Worm (Caenorhabditis elegans) whole organism, early embryonic: ENCODE measurements around the gene arrd-5.

Experiments used
- B0310.2 ChIP-seq: sonication (generic microtip); optimal IDR thresholded peaks from 2 replicates; lab custom pipeline; 2016; ENCODE audit warnings: mild to moderate bottlenecking, missing genetic modification characterization, missing compliant biosample characterization
- F13C5.2 ChIP-seq: sonication (generic microtip); optimal IDR thresholded peaks from 2 replicates; lab custom pipeline; 2017; ENCODE audit warnings: mild to moderate bottlenecking, missing genetic modification characterization, inconsistent platforms, missing compliant biosample characterization
- aly-1 ChIP-seq: sonication (generic microtip); optimal IDR thresholded peaks from 2 replicates; lab custom pipeline; 2016; ENCODE audit warnings: missing genetic modification characterization, missing compliant biosample characterization
- ama-1 ChIP-seq: fragments of 150-350 bp; optimal IDR thresholded peaks from 2 replicates; lab custom pipeline; 2014
- ceh-13 ChIP-seq: fragments of 200-800 bp; sonication (Bioruptor generic); optimal IDR thresholded peaks from 2 replicates; lab custom pipeline; 2018; ENCODE audit warnings: mild to moderate bottlenecking, missing genetic modification characterization, missing compliant biosample characterization
- ceh-36 ChIP-seq: sonication (generic microtip); optimal IDR thresholded peaks from 2 replicates; lab custom pipeline; 2016; ENCODE audit warnings: missing genetic modification characterization, inconsistent platforms, missing compliant biosample characterization
- ets-7 ChIP-seq: sonication (generic microtip); optimal IDR thresholded peaks from 2 replicates; lab custom pipeline; 2016; ENCODE audit warnings: missing genotype, missing genetic modification characterization, missing compliant biosample characterization
- flt-1 ChIP-seq: fragments of 200-800 bp; sonication (Bioruptor generic); IDR thresholded peaks from 2 replicates; pipeline ENCODE4 v1.3.6; 2022; ENCODE audit warnings: missing genetic modification characterization, missing compliant biosample characterization
- hmbx-1 ChIP-seq: sonication (generic microtip); optimal IDR thresholded peaks from 2 replicates; lab custom pipeline; 2016; ENCODE audit warnings: mild to moderate bottlenecking, missing genetic modification characterization, missing compliant biosample characterization
- hmg-4 ChIP-seq: fragments of 200-800 bp; sonication (Bioruptor generic); optimal IDR thresholded peaks from 2 replicates; lab custom pipeline; 2018; ENCODE audit warnings: mild to moderate bottlenecking, missing genetic modification characterization, missing compliant biosample characterization
- hnd-1 ChIP-seq: sonication (generic microtip); optimal IDR thresholded peaks from 2 replicates; lab custom pipeline; 2016; ENCODE audit warnings: missing genetic modification characterization, missing compliant biosample characterization
- pes-1 ChIP-seq: fragments of 200-800 bp; sonication (Bioruptor generic); IDR thresholded peaks from 2 replicates; pipeline ENCODE4 v1.3.6; 2022; ENCODE audit warnings: missing genetic modification reagents, missing genetic modification characterization, missing compliant biosample characterization
- scrt-1 ChIP-seq: fragments of 200-800 bp; sonication (Bioruptor generic); IDR thresholded peaks from 2 replicates; pipeline ENCODE4 v1.3.6; 2022; ENCODE audit warnings: missing genetic modification characterization, missing compliant biosample characterization
- sea-1 ChIP-seq: fragments of 200-800 bp; sonication (Bioruptor generic); conservative IDR thresholded peaks from 2 replicates; pipeline ENCODE4 v1.3.6; 2022; ENCODE audit warnings: missing genetic modification characterization, missing compliant biosample characterization
- tbx-11 ChIP-seq: fragments of 200-800 bp; sonication (Bioruptor generic); IDR thresholded peaks from 2 replicates; pipeline ENCODE4 v1.3.6; 2022; ENCODE audit warnings: missing genetic modification characterization, missing compliant biosample characterization
- tbx-37 ChIP-seq: fragments of 200-800 bp; sonication (Bioruptor generic); conservative IDR thresholded peaks from 2 replicates; pipeline ENCODE4 v1.3.6; 2022; ENCODE audit warnings: missing genetic modification reagents, missing genetic modification characterization, missing compliant biosample characterization
- tra-4 ChIP-seq: sonication (generic microtip); optimal IDR thresholded peaks from 2 replicates; lab custom pipeline; 2017; ENCODE audit warnings: missing genetic modification characterization, missing compliant biosample characterization

The arrd-5 gene

DNA sequence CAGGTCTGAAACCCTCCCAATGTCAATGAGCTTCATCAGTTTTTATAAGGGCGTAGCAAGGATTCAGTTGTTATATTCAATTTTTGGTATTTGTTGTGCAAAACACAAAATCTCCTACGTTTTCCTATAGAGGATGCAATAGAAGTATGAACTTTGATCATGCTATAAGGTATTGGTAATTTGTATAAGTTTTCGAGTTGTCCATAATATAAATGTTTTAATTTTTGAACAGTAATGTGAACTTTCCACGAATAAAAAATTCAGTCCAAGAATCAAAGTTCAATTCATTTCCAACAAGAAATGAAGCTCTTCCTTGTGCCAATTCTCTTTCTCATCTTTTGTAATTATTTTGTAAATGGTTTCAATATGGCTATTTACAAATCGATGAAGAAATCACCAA is 4.0 kb upstream of the arrd-5 start, which contains the start of gene ZK938.12:
ZK938.12 (plus strand) TSS at position 301 of the 400 bp plus-strand sequence.
- TF ChIP-seq sea-1 (GFP tag; lab: Robert Waterston, UW) (no peak), tbx-37 (GFP tag; lab: Robert Waterston, UW) (no peak)

DNA sequence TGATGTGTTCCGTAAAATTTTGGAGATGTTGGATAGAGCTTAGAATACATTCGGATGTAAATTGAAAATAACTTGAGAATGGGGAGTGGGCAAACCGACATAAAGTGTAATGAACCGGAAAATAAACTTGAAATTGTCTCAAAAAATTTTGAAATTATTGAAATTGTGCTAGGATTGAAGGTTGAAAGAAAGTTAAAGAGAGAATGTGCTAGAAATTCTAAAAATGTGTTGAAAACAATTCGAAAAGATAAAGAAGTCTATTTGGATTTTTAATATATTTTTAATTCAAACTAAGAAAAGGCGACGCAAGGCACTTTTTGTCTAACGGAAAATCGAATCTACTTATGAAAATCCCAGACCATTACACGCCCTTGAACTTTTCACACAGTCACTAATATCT is 1.2 kb upstream of the arrd-5 start, which contains the start of gene ZK938.3:
ZK938.3 (minus strand) TSS at position 101 of the 400 bp plus-strand sequence.
- no peak for TF ChIP-seq aly-1
- TF ChIP-seq hmbx-1 (tag; lab: Kevin White, UChicago): no peak
- no peak for TF ChIP-seq hnd-1 (tag; lab: Kevin White, UChicago)
- TF ChIP-seq ceh-36 (tag; lab: Kevin White, UChicago): no peak
- TF ChIP-seq scrt-1 (GFP tag; lab: Robert Waterston, UW): no peak
- no peak for TF ChIP-seq tbx-11
- TF ChIP-seq flt-1: no peak
- no peak for TF ChIP-seq ets-7
- no peak for TF ChIP-seq ama-1
- TF ChIP-seq sea-1 (GFP tag; lab: Robert Waterston, UW): no peak
- no peak for TF ChIP-seq tbx-37 (GFP tag; lab: Robert Waterston, UW)
- no peak for TF ChIP-seq ceh-13 (GFP tag; lab: Kevin White, UChicago)
- no peak for TF ChIP-seq B0310.2 (tag; lab: Kevin White, UChicago)

DNA sequence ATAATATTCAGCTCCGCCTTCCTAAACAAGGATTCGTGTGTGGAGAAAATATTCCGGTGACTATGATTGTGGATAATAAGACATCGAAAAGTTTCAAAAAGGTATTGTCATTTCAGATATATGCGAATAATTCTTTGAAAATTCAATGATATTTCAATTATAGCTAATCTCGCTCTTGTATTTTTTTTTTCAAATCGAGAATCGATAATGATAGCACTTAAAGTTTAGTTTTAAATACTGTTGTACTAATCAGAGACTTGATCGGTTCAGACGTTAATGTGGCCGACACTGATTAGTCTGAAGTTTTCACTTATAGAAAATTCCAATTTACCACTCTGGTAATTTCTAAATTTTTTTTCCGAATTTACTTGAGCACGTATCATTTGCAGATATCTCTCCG is 937 bp downstream of the arrd-5 start:
- TF ChIP-seq ama-1 (no peak), hnd-1 (tag; lab: Kevin White, UChicago) (no peak), ceh-13 (GFP tag; lab: Kevin White, UChicago) (no peak), hmg-4 (GFP tag; lab: Kevin White, UChicago) (no peak)

DNA sequence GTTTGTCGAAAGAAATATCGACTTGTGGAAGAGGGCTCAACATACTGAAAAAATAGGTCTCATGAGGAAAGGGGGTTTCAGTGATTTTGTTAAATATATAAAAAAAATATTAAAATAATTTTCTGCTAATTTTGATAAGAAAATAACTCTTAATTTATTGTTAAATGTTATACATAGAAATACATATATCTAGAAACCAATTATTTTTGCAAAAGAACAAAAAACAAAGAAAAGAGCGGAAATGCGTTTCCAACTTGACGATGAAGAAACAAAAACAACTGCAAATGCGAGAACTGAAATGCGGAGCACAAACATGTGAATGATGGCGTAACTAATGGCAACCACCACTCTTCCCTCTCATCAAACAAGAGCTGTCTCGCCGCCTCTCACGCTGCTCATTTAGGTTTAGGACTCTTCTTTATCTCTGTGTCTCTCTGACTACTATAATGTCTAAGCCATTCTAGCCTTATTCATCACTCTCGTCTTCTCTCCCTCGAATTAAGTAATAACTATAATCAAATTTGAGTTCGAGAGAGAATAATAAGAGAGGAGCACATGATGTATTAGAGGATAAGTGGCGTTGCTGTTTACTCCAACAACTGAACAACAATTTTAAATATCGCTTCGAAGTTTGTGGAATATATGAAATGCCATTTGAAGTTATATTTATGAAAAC is 3.4 kb downstream of the arrd-5 start, which contains the start of gene arrd-4:
arrd-4 (minus strand) TSS at position 51 of the 676 bp plus-strand sequence.
- TF ChIP-seq aly-1 (no peak), ceh-36 (tag; lab: Kevin White, UChicago) (no peak), ama-1 (no peak), tbx-37 (GFP tag; lab: Robert Waterston, UW) (no peak), hmg-4 (GFP tag; lab: Kevin White, UChicago) (no peak), scrt-1 (GFP tag; lab: Robert Waterston, UW) (no peak), tbx-11 (no peak), hnd-1 (tag; lab: Kevin White, UChicago) (no peak), hmbx-1 (tag; lab: Kevin White, UChicago) (no peak), tra-4 (tag; lab: Kevin White, UChicago) (no peak), sea-1 (GFP tag; lab: Robert Waterston, UW) (no peak), flt-1 (no peak), ets-7 (no peak), B0310.2 (tag; lab: Kevin White, UChicago) (no peak), ceh-13 (GFP tag; lab: Kevin White, UChicago) (no peak), pes-1 (GFP tag; lab: Robert Waterston, UW) (no peak), F13C5.2 (tag; lab: Kevin White, UChicago) (no peak)

DNA sequence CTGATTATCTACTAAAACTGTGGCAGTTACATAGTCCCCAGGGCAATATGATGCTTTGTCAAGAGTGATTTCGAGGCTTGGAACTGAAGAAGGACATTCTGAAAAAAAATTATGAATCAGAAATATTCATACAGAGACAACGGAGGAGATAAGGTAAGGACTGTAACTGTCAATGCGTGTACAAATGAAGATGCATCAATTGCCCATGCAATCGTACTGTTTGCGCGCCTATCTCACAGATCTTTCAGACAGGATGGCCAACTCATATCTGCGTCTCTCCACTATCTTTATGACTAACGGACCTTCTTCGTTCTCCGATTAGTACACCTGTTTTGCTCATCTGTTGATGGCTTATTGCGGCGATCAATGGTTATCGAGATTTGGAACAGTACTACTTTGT is 5.3 kb downstream of the arrd-5 start, which contains the start of gene ZK938.11:
ZK938.11 (minus strand) TSS at position 101 of the 400 bp plus-strand sequence.
- no peak for TF ChIP-seq tra-4 (tag; lab: Kevin White, UChicago)
- no peak for TF ChIP-seq ceh-36 (tag; lab: Kevin White, UChicago)
- TF ChIP-seq flt-1: no peak
- TF ChIP-seq tbx-11: no peak
- no peak for TF ChIP-seq pes-1 (GFP tag; lab: Robert Waterston, UW)
- no peak for TF ChIP-seq ets-7
- TF ChIP-seq tbx-37 (GFP tag; lab: Robert Waterston, UW): no peak
- no peak for TF ChIP-seq hnd-1 (tag; lab: Kevin White, UChicago)
- no peak for TF ChIP-seq ama-1
- TF ChIP-seq hmbx-1 (tag; lab: Kevin White, UChicago): no peak
- TF ChIP-seq ceh-13 (GFP tag; lab: Kevin White, UChicago): no peak
- no peak for TF ChIP-seq B0310.2 (tag; lab: Kevin White, UChicago)
- TF ChIP-seq F13C5.2 (tag; lab: Kevin White, UChicago): no peak
- no peak for TF ChIP-seq aly-1
- TF ChIP-seq scrt-1 (GFP tag; lab: Robert Waterston, UW): no peak
- no peak for TF ChIP-seq sea-1 (GFP tag; lab: Robert Waterston, UW)
- no peak for TF ChIP-seq hmg-4 (GFP tag; lab: Kevin White, UChicago)

DNA sequence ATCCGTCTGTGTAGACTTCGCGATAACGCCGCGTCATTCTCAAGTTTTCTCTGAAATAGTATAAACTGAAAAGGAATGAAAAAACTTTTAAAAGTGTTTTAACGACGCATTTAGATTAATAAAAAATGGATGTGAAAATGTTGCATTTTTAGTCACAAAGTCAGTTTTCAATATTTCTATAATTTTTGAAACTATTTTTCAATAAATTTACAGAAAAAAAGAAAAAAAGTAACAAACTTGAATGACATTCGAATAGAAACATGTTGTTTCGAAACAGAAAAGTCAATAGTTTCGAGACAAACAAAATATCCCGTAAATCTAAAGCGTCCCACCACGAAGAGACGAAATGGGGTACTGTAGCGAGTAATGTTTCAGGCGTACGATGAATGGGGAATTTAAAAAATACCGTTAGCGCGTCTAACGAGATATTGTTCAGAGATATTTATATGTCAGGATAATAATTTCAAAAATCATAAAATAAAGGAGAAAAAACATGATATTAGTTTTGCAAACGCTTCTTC is 7.0 kb downstream of the arrd-5 start, which contains the start of gene rnh-1.2:
rnh-1.2 (minus strand) TSS at position 51 of the 521 bp plus-strand sequence.
- TF ChIP-seq scrt-1 (GFP tag; lab: Robert Waterston, UW) (no peak), sea-1 (GFP tag; lab: Robert Waterston, UW) (no peak), tra-4 (tag; lab: Kevin White, UChicago) (no peak), B0310.2 (tag; lab: Kevin White, UChicago) (no peak), tbx-37 (GFP tag; lab: Robert Waterston, UW) (no peak), aly-1 (no peak), ets-7 (no peak), hnd-1 (tag; lab: Kevin White, UChicago) (no peak), ama-1 (no peak), F13C5.2 (tag; lab: Kevin White, UChicago) (no peak), tbx-11 (no peak)

DNA sequence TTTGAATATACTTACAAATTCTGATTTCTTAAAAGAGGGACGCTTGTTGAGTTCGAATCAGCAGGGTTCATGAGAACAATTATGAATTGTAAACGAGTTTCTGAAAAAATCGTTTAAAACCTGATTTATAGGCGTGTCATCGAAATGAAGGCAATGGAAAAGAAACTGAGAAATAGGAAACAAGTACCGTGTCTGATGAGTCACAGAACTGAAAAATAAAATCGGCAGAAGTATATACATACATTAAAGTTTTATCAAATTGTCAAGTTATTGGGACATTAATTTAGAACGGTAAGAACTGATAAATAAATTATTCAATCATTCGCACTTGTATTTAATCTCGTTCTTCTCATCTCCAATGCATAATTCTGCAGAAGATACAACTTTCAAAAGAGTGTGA is 10.2 kb downstream of the arrd-5 start, which contains the start of gene chil-9:
chil-9 (minus strand) TSS at position 101 of the 400 bp plus-strand sequence.
- no peak for TF ChIP-seq tra-4 (tag; lab: Kevin White, UChicago)
- TF ChIP-seq aly-1: no peak
- TF ChIP-seq ets-7: no peak
- TF ChIP-seq F13C5.2 (tag; lab: Kevin White, UChicago): no peak
- no peak for TF ChIP-seq pes-1 (GFP tag; lab: Robert Waterston, UW)
- TF ChIP-seq hmg-4 (GFP tag; lab: Kevin White, UChicago): no peak
- TF ChIP-seq B0310.2 (tag; lab: Kevin White, UChicago): no peak
- no peak for TF ChIP-seq hnd-1 (tag; lab: Kevin White, UChicago)
- TF ChIP-seq hmbx-1 (tag; lab: Kevin White, UChicago): no peak
- TF ChIP-seq tbx-37 (GFP tag; lab: Robert Waterston, UW): no peak
- TF ChIP-seq ceh-36 (tag; lab: Kevin White, UChicago): no peak
- no peak for TF ChIP-seq tbx-11
- TF ChIP-seq flt-1: no peak
- no peak for TF ChIP-seq sea-1 (GFP tag; lab: Robert Waterston, UW)
